Worm (Caenorhabditis elegans) whole organism, L2 larva: ENCODE measurements around the gene ndub-8.
"Not testable (repeated sequence)": the region's sequence is repeated elsewhere in the genome, so short reads cannot be mapped to it uniquely, and the experiment has no call there.

Experiments used
- nhr-25 ChIP-seq: fragments of 150-350 bp; sonication (generic microtip); optimal IDR thresholded peaks from 3 replicates; lab custom pipeline; 2014; ENCODE audit warnings: missing biosample characterization, missing genetic modification characterization
- zag-1 ChIP-seq: fragments of 150-350 bp; optimal IDR thresholded peaks from 2 replicates; lab custom pipeline; 2014; ENCODE audit warnings: missing biosample characterization, missing genetic modification characterization

DNA sequence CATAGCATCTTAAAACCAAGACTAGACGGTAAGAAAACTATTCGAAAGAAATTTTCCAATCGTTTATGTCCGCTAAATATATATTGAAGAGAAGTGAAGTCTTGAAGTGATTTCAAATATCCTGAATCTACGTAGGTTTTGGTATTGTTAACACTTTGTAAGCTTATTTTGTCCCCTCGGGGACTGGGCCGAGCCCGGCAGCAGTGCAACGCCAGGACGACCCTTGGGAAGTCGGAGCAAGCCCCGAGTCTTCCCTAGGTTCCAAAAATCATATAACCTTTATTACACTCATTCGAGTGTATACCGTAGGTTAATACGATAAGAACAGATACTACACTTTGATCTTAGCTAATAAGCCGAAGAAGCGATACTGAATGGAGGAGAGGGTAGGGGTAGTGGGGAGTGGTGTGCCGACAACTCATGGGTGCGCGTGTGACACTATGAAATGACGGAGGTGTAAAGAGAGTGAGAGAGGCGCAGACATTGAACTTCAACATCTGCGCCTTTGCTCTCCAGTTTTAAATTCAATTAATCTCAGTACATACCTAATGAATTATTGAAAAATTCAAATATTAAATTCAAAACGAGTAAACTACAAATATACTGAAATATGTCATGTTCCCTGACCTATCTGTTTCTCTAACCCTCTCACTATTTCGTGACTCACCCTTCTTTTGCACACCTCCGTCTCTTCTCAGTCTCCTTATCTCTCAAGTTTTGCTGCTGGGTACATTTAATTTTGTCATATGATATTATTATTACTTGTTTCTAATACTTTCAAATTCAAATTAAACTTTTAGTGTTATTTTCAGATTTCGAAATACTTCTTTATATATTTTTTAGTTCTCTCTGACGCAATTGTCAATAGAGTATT, 43.3 kb upstream of the ndub-8 start:
- TF ChIP-seq zag-1 (tag; lab: Kevin White, UChicago), result not testable (repeated sequence)
- TF ChIP-seq nhr-25 (tag; lab: Kevin White, UChicago), result peak; percentile 1
